Worm (Caenorhabditis elegans) whole organism, L1 larva: Measurements from ENCODE around the gene F10E9.12.

Experiments
- C04F5.9 ChIP-seq: sonication (generic microtip); optimal IDR thresholded peaks from 2 replicates; lab custom pipeline; 2016; ENCODE audit warnings: missing genetic modification characterization, missing compliant biosample characterization
- C34B4.2 ChIP-seq: sonication (generic microtip); optimal IDR thresholded peaks from 2 replicates; lab custom pipeline; 2017; ENCODE audit warnings: mild to moderate bottlenecking, missing genetic modification characterization, missing compliant biosample characterization
- aha-1 ChIP-seq: fragments of 150-350 bp; optimal IDR thresholded peaks from 2 replicates; lab custom pipeline; 2014; ENCODE audit warnings: missing biosample characterization, missing genetic modification characterization
- alr-1 ChIP-seq: fragments of 200-800 bp; sonication (Bioruptor generic); optimal IDR thresholded peaks from 2 replicates; lab custom pipeline; 2018; ENCODE audit warnings: borderline replicate concordance, mild to moderate bottlenecking, missing genetic modification characterization, missing compliant biosample characterization
- ama-1 ChIP-seq: fragments of 150-350 bp; optimal IDR thresholded peaks from 2 replicates; lab custom pipeline; 2014
- blmp-1 ChIP-seq: fragments of 150-350 bp; optimal IDR thresholded peaks from 2 replicates; lab custom pipeline; 2014; ENCODE audit warnings: missing biosample characterization, missing genetic modification characterization
- ceh-88 ChIP-seq: fragments of 200-800 bp; sonication (Bioruptor generic); IDR thresholded peaks from 2 replicates; pipeline ENCODE4 v1.3.6; 2022; ENCODE audit warnings: missing genetic modification characterization, missing compliant biosample characterization
- ceh-90 ChIP-seq: sonication (generic microtip); optimal IDR thresholded peaks from 2 replicates; lab custom pipeline; 2016; ENCODE audit warnings: missing genetic modification characterization, missing compliant biosample characterization
- ces-1 ChIP-seq: fragments of 150-350 bp; optimal IDR thresholded peaks from 2 replicates; lab custom pipeline; 2014; ENCODE audit warnings: missing biosample characterization, missing genetic modification reagents, missing genetic modification characterization
- dpl-1 ChIP-seq, 3 experiments: fragments of 150-350 bp in 2 of 3; sonication (generic microtip) in 1 of 3; optimal IDR thresholded peaks; 2 replicates each; lab custom pipeline; 2014 to 2017; ENCODE audit warnings: missing biosample characterization in 3 of 3, missing genetic modification characterization in 3 of 3, missing genetic modification reagents in 3 of 3
- dsc-1 ChIP-seq: sonication (generic microtip); optimal IDR thresholded peaks from 2 replicates; lab custom pipeline; 2016; ENCODE audit warnings: mild to moderate bottlenecking, missing genetic modification characterization, missing compliant biosample characterization
- efl-1 ChIP-seq, 4 experiments: fragments of 150-350 bp; optimal IDR thresholded peaks in 3 of 4; peaks in 1 of 4; 1 replicate in 1 of 4; 2 replicates in 3 of 4; lab custom pipeline; 2014; ENCODE audit warnings: missing biosample characterization in 2 of 4, missing genetic modification characterization in 2 of 4, missing genetic modification reagents in 2 of 4
- efl-3 ChIP-seq: fragments of 200-800 bp; sonication (Bioruptor generic); optimal IDR thresholded peaks from 2 replicates; lab custom pipeline; 2018; ENCODE audit warnings: mild to moderate bottlenecking, missing genetic modification characterization, missing compliant biosample characterization
- fkh-10 ChIP-seq: sonication (generic microtip); optimal IDR thresholded peaks from 2 replicates; lab custom pipeline; 2017; ENCODE audit warnings: missing biosample characterization, missing genetic modification reagents, missing genetic modification characterization
- fos-1 ChIP-seq: fragments of 150-350 bp; optimal IDR thresholded peaks from 2 replicates; lab custom pipeline; 2014; ENCODE audit warnings: missing biosample characterization, missing genetic modification characterization
- hlh-4 ChIP-seq: sonication (generic microtip); optimal IDR thresholded peaks from 2 replicates; lab custom pipeline; 2016; ENCODE audit warnings: mild to moderate bottlenecking, missing genetic modification characterization, missing compliant biosample characterization
- hpl-2 ChIP-seq: fragments of 150-350 bp; optimal IDR thresholded peaks from 2 replicates; lab custom pipeline; 2014; ENCODE audit warnings: missing biosample characterization, missing genetic modification reagents, missing genetic modification characterization
- isw-1 ChIP-seq: fragments of 200-800 bp; sonication (Bioruptor generic); IDR thresholded peaks from 2 replicates; pipeline ENCODE4 v1.3.6; 2022; ENCODE audit warnings: missing genetic modification characterization, missing compliant biosample characterization
- lin-13 ChIP-seq: fragments of 150-350 bp; optimal IDR thresholded peaks from 2 replicates; lab custom pipeline; 2014; ENCODE audit warnings: missing biosample characterization, missing genetic modification reagents, missing genetic modification characterization
- lin-35 ChIP-seq, 2 experiments: fragments of 150-350 bp; optimal IDR thresholded peaks; 2 replicates each; lab custom pipeline; 2014; ENCODE audit warnings: missing biosample characterization in 2 of 2, missing genetic modification characterization in 2 of 2, missing genetic modification reagents in 2 of 2
- lsy-2 ChIP-seq, 2 experiments: fragments of 150-350 bp; optimal IDR thresholded peaks; 2 replicates each; lab custom pipeline; 2014; ENCODE audit warnings: missing biosample characterization in 2 of 2, missing genetic modification characterization in 2 of 2
- mab-9 ChIP-seq: fragments of 200-800 bp; sonication (Bioruptor generic); IDR thresholded peaks from 2 replicates; pipeline ENCODE4 v1.3.6; 2022; ENCODE audit warnings: missing genetic modification reagents, missing genetic modification characterization, missing compliant biosample characterization
- mdl-1 ChIP-seq, 2 experiments: fragments of 150-350 bp; optimal IDR thresholded peaks; 2 replicates each; lab custom pipeline; 2014 to 2017; ENCODE audit warnings: missing biosample characterization in 2 of 2, missing genetic modification characterization in 2 of 2, inconsistent platforms in 1 of 2
- mef-2 ChIP-seq: fragments of 150-350 bp; optimal IDR thresholded peaks from 2 replicates; lab custom pipeline; 2014; ENCODE audit warnings: missing biosample characterization, missing genetic modification characterization
- mep-1 ChIP-seq: fragments of 150-350 bp; optimal IDR thresholded peaks from 2 replicates; lab custom pipeline; 2014; ENCODE audit warnings: missing biosample characterization, missing genetic modification characterization
- nhr-12 ChIP-seq: sonication (generic microtip); optimal IDR thresholded peaks from 2 replicates; lab custom pipeline; 2017; ENCODE audit warnings: missing biosample characterization, missing genetic modification characterization
- nhr-19 ChIP-seq: fragments of 200-800 bp; sonication (Bioruptor generic); conservative IDR thresholded peaks from 2 replicates; pipeline ENCODE4 v1.3.6; 2022; ENCODE audit warnings: missing genetic modification characterization, missing compliant biosample characterization
- nhr-28 ChIP-seq: fragments of 150-350 bp; optimal IDR thresholded peaks from 2 replicates; lab custom pipeline; 2014; ENCODE audit warnings: missing biosample characterization, missing genetic modification characterization
- nhr-71 ChIP-seq: sonication (generic microtip); optimal IDR thresholded peaks from 2 replicates; lab custom pipeline; 2016; ENCODE audit warnings: mild to moderate bottlenecking, missing genetic modification characterization, moderate library complexity, missing compliant biosample characterization
- nhr-77 ChIP-seq: fragments of 150-350 bp; optimal IDR thresholded peaks from 2 replicates; lab custom pipeline; 2014; ENCODE audit warnings: missing biosample characterization, missing genetic modification characterization
- nhr-85 ChIP-seq: sonication (generic microtip); peaks from one replicate; lab custom pipeline; 2016; ENCODE audit warnings: missing genetic modification characterization, inconsistent platforms, missing compliant biosample characterization
- rnt-1 ChIP-seq: sonication (generic microtip); optimal IDR thresholded peaks from 2 replicates; lab custom pipeline; 2016; ENCODE audit warnings: mild to moderate bottlenecking, missing genetic modification characterization, moderate library complexity, missing compliant biosample characterization
- skn-1 ChIP-seq: fragments of 150-350 bp; optimal IDR thresholded peaks from 2 replicates; lab custom pipeline; 2014; ENCODE audit warnings: missing biosample characterization, missing genetic modification characterization
- snpc-4 ChIP-seq: fragments of 150-350 bp; optimal IDR thresholded peaks from 2 replicates; lab custom pipeline; 2014; ENCODE audit warnings: missing biosample characterization, missing genetic modification characterization
- swsn-7 ChIP-seq: sonication (generic microtip); optimal IDR thresholded peaks from 2 replicates; lab custom pipeline; 2016; ENCODE audit warnings: missing genetic modification characterization, missing compliant biosample characterization
- vab-15 ChIP-seq: sonication (generic microtip); optimal IDR thresholded peaks from 2 replicates; lab custom pipeline; 2017; ENCODE audit warnings: missing genotype, mild to moderate bottlenecking, missing genetic modification characterization, missing compliant biosample characterization
- xbp-1 ChIP-seq: sonication (generic microtip); optimal IDR thresholded peaks from 2 replicates; lab custom pipeline; 2016; ENCODE audit warnings: missing genetic modification characterization, missing compliant biosample characterization
- ztf-11 ChIP-seq, 2 experiments: sonication (generic microtip); optimal IDR thresholded peaks; 2 replicates each; lab custom pipeline; 2016 to 2017; ENCODE audit warnings: missing genetic modification characterization in 2 of 2, missing biosample characterization in 1 of 2, missing compliant biosample characterization in 1 of 2

Gene F10E9.12

ce11 chrIII:8358213-8358672 lies 33.9 kb downstream of the F10E9.12 start, which contains the start of the genes R05D3.8 and rfp-1 (continued):
- TF ChIP-seq lin-13 (GFP tag; lab: Kevin White, UChicago) (peak; percentile 73), nhr-77 (tag; lab: Kevin White, UChicago) (peak; percentile 90), nhr-71 (tag; lab: Kevin White, UChicago) (peak; percentile 85), ceh-90 (tag; lab: Kevin White, UChicago) (no peak), ztf-11 (tag; optimal IDR thresholded peaks at IDR 0.05; lab: Kevin White, UChicago) (peak in 1 of 2 experiments; percentile 9), ama-1 (lab: Kevin White, UChicago) (no peak), xbp-1 (tag; lab: Kevin White, UChicago) (peak; percentile 73), fos-1 (tag; lab: Kevin White, UChicago) (peak; percentile 82), ces-1 (no peak), dsc-1 (tag; lab: Kevin White, UChicago) (peak; percentile 52)

- TF ChIP-seq aha-1 (tag; lab: Kevin White, UChicago) = no peak
- TF ChIP-seq efl-1 (optimal IDR thresholded peaks at IDR 0.05; lab: Kevin White, UChicago) = peak in 1 of 2 experiments; percentile 29
- peak; percentile 33 to 93 for TF ChIP-seq efl-1 (GFP tag; optimal IDR thresholded peaks at IDR 0.05 in 1 of 2; lab: Kevin White, UChicago)
- peak in 2 of 3 experiments; percentile 4 to 36 for TF ChIP-seq dpl-1 (GFP tag; optimal IDR thresholded peaks at IDR 0.05; lab: Kevin White, UChicago)
- peak in 1 of 2 experiments; percentile 62 for TF ChIP-seq lin-35 (GFP tag; optimal IDR thresholded peaks at IDR 0.05; lab: Kevin White, UChicago)
- TF ChIP-seq, all 84 proteins: peak for 3
Observed at ce11 chrIII:8363253-8364061, 39.1 kb downstream of the F10E9.12 start, which contains the start of gene R05D3.3. Gene R05D3.3 (plus strand): TSS chrIII:8364011.

- TF ChIP-seq mep-1 (peak; percentile 49), blmp-1 (tag; lab: Kevin White, UChicago) (peak; percentile 35), C34B4.2 (tag; lab: Kevin White, UChicago) (no peak), xbp-1 (tag; lab: Kevin White, UChicago) (no peak), mef-2 (tag; lab: Kevin White, UChicago) (no peak), efl-1 (optimal IDR thresholded peaks at IDR 0.05; lab: Kevin White, UChicago) (no peak), efl-1 (GFP tag; optimal IDR thresholded peaks at IDR 0.05 in 1 of 2; lab: Kevin White, UChicago) (peak in 1 of 2 experiments; percentile 6), nhr-85 (tag; lab: Kevin White, UChicago) (peak; percentile 46)
Observed at ce11 chrIII:8368619-8369018, 44.3 kb downstream of the F10E9.12 start, which contains the start of gene R05D3.9. Gene R05D3.9 (minus strand): TSS chrIII:8368719.

ce11 chrIII:8369172-8369571 lies 44.8 kb downstream of the F10E9.12 start:
- no peak for TF ChIP-seq efl-1 (optimal IDR thresholded peaks at IDR 0.05; lab: Kevin White, UChicago)
- peak in 1 of 2 experiments; percentile 17 for TF ChIP-seq efl-1 (GFP tag; optimal IDR thresholded peaks at IDR 0.05 in 1 of 2; lab: Kevin White, UChicago)
- TF ChIP-seq nhr-71 (tag; lab: Kevin White, UChicago) = no peak
- no peak for TF ChIP-seq ceh-90 (tag; lab: Kevin White, UChicago)
- no peak for TF ChIP-seq lsy-2 (tag; optimal IDR thresholded peaks at IDR 0.05; lab: Kevin White, UChicago)
- TF ChIP-seq C04F5.9 (tag; lab: Kevin White, UChicago) = no peak
- TF ChIP-seq, all 84 proteins: peak for 1

ce11 chrIII:8370188-8370587 lies 45.8 kb downstream of the F10E9.12 start:
- TF ChIP-seq efl-1 (optimal IDR thresholded peaks at IDR 0.05; lab: Kevin White, UChicago) (peak; percentile 35 to 55), efl-1 (GFP tag; optimal IDR thresholded peaks at IDR 0.05 in 1 of 2; lab: Kevin White, UChicago) (peak; percentile 51 to 60), swsn-7 (tag; lab: Kevin White, UChicago) (no peak), lin-35 (GFP tag; optimal IDR thresholded peaks at IDR 0.05; lab: Kevin White, UChicago) (peak in 1 of 2 experiments; percentile 4), dpl-1 (GFP tag; optimal IDR thresholded peaks at IDR 0.05; lab: Kevin White, UChicago) (peak in 1 of 3 experiments; percentile 36)

DNA sequence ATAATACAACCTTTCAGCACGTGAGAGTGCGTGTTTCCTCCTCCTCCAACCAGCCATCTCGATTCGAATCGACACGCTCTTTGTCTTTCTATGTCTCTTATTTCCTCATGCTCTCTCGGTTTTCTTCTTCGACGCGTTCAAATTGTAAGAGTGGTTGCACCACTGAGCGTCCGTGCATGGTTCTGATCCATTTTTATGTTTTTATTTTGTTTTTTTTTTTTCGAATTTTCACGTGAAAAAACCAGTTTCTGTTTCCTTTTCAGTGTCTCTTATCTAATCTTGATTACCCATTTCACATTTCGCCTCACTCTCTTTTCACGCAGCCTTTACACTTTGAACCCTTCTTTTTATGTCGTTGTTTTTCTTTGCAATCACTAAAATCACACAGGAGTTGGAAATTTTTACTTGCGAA lies 46.5 kb downstream of the F10E9.12 start:
- TF ChIP-seq fkh-10 (GFP tag; lab: Kevin White, UChicago) (no peak), isw-1 (GFP tag; lab: Robert Waterston, UW) (no peak), snpc-4 (tag; lab: Kevin White, UChicago) (no peak), ceh-88 (GFP tag; lab: Robert Waterston, UW) (no peak), hlh-4 (tag; lab: Kevin White, UChicago) (no peak), skn-1 (tag; lab: Kevin White, UChicago) (no peak), nhr-19 (no peak; the same call in 1 of the 2 replicates), dpl-1 (GFP tag; optimal IDR thresholded peaks at IDR 0.05; lab: Kevin White, UChicago) (peak in 1 of 3 experiments; percentile 17), blmp-1 (tag; lab: Kevin White, UChicago) (peak; percentile 76), hpl-2 (GFP tag; lab: Kevin White, UChicago) (no peak), mdl-1 (tag; optimal IDR thresholded peaks at IDR 0.05; lab: Kevin White, UChicago) (peak in 1 of 2 experiments; percentile 74), nhr-12 (tag; lab: Kevin White, UChicago) (no peak), alr-1 (tag; lab: Kevin White, UChicago) (no peak), nhr-28 (tag; lab: Kevin White, UChicago) (no peak), vab-15 (tag; lab: Kevin White, UChicago) (no peak), rnt-1 (tag; lab: Kevin White, UChicago) (peak; percentile 4), efl-3 (GFP tag; lab: Kevin White, UChicago) (no peak), lin-13 (GFP tag; lab: Kevin White, UChicago) (no peak), mab-9 (no peak)
